Fruit fly (Drosophila melanogaster): Measurements from ENCODE around the gene CG11262.

CG11262 gene

DNA sequence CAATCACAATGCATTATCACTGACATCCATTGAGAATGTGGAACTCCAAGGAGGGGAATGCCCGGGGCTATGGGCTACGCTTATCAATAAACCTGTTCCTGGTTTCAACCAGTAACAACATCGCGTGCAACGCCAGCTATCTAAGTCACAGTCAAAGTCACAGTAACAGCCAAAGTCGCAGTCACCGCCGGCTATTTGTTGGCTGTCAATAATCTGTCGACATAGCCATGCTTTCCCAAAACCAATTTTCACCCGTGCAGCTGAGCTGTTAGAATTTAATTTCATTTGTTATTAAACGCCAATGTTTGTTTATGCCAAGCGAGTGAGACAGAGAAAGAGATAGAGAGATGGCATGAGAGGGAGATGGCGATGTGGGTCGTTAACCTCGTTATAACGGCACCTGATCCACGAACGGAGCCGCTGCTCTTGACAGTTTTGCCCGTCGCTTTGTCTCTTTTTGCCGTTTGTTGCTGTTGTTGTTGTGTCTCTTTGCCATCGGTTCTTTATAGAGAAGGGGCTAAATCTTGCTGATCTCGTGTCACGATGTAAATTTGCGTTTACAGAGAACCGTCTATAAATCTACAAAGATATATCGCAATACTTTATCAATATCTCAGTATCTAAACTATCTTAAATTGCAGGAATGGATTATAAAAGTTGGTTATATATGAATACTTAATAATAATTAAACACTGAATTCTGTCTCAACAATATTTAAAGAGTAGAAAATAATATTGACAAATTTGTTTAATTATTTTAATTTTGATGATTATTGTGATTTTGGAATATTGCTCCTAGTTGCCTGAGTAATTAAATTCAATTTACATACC, 37.4 kb downstream of the CG11262 start (continued):
- TF ChIP-seq Vsx1 (GFP tag; optimal IDR thresholded peaks at IDR 0.05), result no peak
- no peak for TF ChIP-seq Opbp (GFP tag; IDR thresholded peaks at IDR 0.05; ENCODE audit: partially characterized antibody)
- TF ChIP-seq ham (GFP tag; IDR thresholded peaks at IDR 0.05), result no peak
- 0 out of 2 replicates have a peak, but pooled peaks have one; percentile 5 for TF ChIP-seq CG9932 (GFP tag; IDR thresholded peaks at IDR 0.05)
- 0 out of 2 replicates have a peak, but pooled peaks have one; percentile 26 for TF ChIP-seq bbx (GFP tag; IDR thresholded peaks at IDR 0.05; ENCODE audit: partially characterized antibody)
- no peak for TF ChIP-seq ERR (GFP tag; optimal IDR thresholded peaks at IDR 0.05)
- TF ChIP-seq CG13624 (GFP tag; optimal IDR thresholded peaks at IDR 0.05), result no peak
- TF ChIP-seq BtbVII (GFP tag; optimal IDR thresholded peaks at IDR 0.05), result no peak
- TF ChIP-seq CG17612 (GFP tag; IDR thresholded peaks at IDR 0.05), result no peak
- TF ChIP-seq MTF-1 (GFP tag; optimal IDR thresholded peaks at IDR 0.05; ENCODE audit: borderline replicate concordance), result no peak
- TF ChIP-seq CG16863 (GFP tag; optimal IDR thresholded peaks at IDR 0.05), result no peak
- TF ChIP-seq wek (GFP tag; optimal IDR thresholded peaks at IDR 0.05), result peak; percentile 36
- TF ChIP-seq CG3726 (GFP tag; IDR thresholded peaks at IDR 0.05), result no peak
- TF ChIP-seq so (GFP tag; IDR thresholded peaks at IDR 0.05), result no peak
- no peak for TF ChIP-seq MESR4 (GFP tag; optimal IDR thresholded peaks at IDR 0.05)
- TF ChIP-seq nom (GFP tag; optimal IDR thresholded peaks at IDR 0.05), result no peak
- TF ChIP-seq CTCF (GFP tag; optimal IDR thresholded peaks at IDR 0.05), result peak; percentile 11
- no peak for TF ChIP-seq CG12155 (GFP tag; optimal IDR thresholded peaks at IDR 0.05)
- TF ChIP-seq en (GFP tag; optimal IDR thresholded peaks at IDR 0.05), result no peak
- TF ChIP-seq tll (GFP tag; optimal IDR thresholded peaks at IDR 0.05), result peak in 1 of 2 experiments; percentile 30
- TF ChIP-seq Dref (GFP tag; IDR thresholded peaks at IDR 0.05), result no peak
- no peak for TF ChIP-seq CG14860 (GFP tag; IDR thresholded peaks at IDR 0.05; ENCODE audit: partially characterized antibody)
- TF ChIP-seq CG6654 (GFP tag; optimal IDR thresholded peaks at IDR 0.05), result no peak
- TF ChIP-seq salm (tag; optimal IDR thresholded peaks at IDR 0.05), result no peak
- no peak for TF ChIP-seq Tbp (GFP tag; optimal IDR thresholded peaks at IDR 0.05)
- TF ChIP-seq sr (GFP tag; IDR thresholded peaks at IDR 0.05), result no peak
- TF ChIP-seq Nf-YB (GFP tag; optimal IDR thresholded peaks at IDR 0.05), result peak; percentile 13
- no peak for TF ChIP-seq Meics (GFP tag; optimal IDR thresholded peaks at IDR 0.05)
- no peak for TF ChIP-seq jumu (GFP tag; optimal IDR thresholded peaks at IDR 0.05)
- no peak for TF ChIP-seq Dbx (GFP tag; IDR thresholded peaks at IDR 0.05)
- no peak for TF ChIP-seq pum (GFP tag; optimal IDR thresholded peaks at IDR 0.05)
- no peak for TF ChIP-seq da (GFP tag; optimal IDR thresholded peaks at IDR 0.05)
- TF ChIP-seq bsh (GFP tag; optimal IDR thresholded peaks at IDR 0.05), result peak in 1 of 2 experiments; percentile 16
- no peak for TF ChIP-seq trh (GFP tag; optimal IDR thresholded peaks at IDR 0.05)
- no peak for TF ChIP-seq CG8290 (GFP tag; optimal IDR thresholded peaks at IDR 0.05)
- peak in 1 of 2 experiments; percentile 61 for TF ChIP-seq CG8290 (tag; optimal IDR thresholded peaks at IDR 0.05)
- no peak for TF ChIP-seq Oaz (GFP tag; IDR thresholded peaks at IDR 0.05)
- peak; percentile 15 for TF ChIP-seq CG30403 (GFP tag; optimal IDR thresholded peaks at IDR 0.05)

DNA sequence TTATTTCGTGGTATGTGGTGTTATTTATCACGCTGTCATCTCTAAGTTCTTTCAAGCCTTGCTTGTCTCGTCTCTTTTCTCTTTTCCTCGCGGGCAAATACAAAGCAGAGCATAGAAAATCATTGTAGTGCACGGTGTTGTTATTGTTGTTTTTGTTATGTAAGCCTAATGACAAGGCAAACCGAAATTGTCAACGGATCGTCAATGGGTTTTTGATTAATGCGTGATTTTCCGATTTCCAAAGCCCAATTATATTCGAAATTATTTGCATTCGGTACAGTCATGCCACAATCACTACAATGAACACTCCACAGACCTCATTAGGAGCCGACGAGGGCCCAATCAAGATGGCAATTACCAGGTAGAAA, 38.0 kb downstream of the CG11262 start:
- TF ChIP-seq dmrt99B (tag; optimal IDR thresholded peaks at IDR 0.05) (no peak), CG12299 (tag; optimal IDR thresholded peaks at IDR 0.05) (no peak), Pdp1 (GFP tag; optimal IDR thresholded peaks at IDR 0.05) (peak in 1 of 2 experiments; percentile 62), CG18599 (GFP tag; optimal IDR thresholded peaks at IDR 0.05) (no peak), CG8388 (GFP tag; optimal IDR thresholded peaks at IDR 0.05) (no peak), CG7745 (tag; optimal IDR thresholded peaks at IDR 0.05) (no peak), CG31441 (GFP tag; IDR thresholded peaks at IDR 0.05) (no peak), lola (GFP tag; optimal IDR thresholded peaks at IDR 0.05) (peak in 1 of 3 experiments; percentile 49), dysf (GFP tag; IDR thresholded peaks at IDR 0.05) (no peak), Eip74EF (GFP tag; optimal IDR thresholded peaks at IDR 0.05) (no peak), CG4360 (GFP tag; IDR thresholded peaks at IDR 0.05) (peak; percentile 58), sr (GFP tag; IDR thresholded peaks at IDR 0.05) (no peak), jing (GFP tag; optimal IDR thresholded peaks at IDR 0.05) (no peak), fd3F (GFP tag; optimal IDR thresholded peaks at IDR 0.05) (no peak)

All from whole organism, embryonic.